Worm (Caenorhabditis elegans) whole organism, young adult: Measurements from ENCODE around the gene C36B7.4.
A peak's percentile ranks its signal among the peaks of the same experiment; 100 is the strongest.

ENCODE experiments used
- C17E4.6 ChIP-seq: fragments of 200-800 bp; sonication (Bioruptor generic); IDR thresholded peaks from 2 replicates; pipeline ENCODE4 v1.3.6; 2022; ENCODE audit warnings: missing genetic modification reagents, missing genetic modification characterization, missing compliant biosample characterization
- F52B5.7 ChIP-seq: sonication (generic microtip); optimal IDR thresholded peaks from 2 replicates; lab custom pipeline; 2016; ENCODE audit warnings: mild to moderate bottlenecking, missing genetic modification characterization, missing compliant biosample characterization
- F57C9.4 ChIP-seq: sonication (generic microtip); optimal IDR thresholded peaks from 2 replicates; lab custom pipeline; 2017; ENCODE audit warnings: mild to moderate bottlenecking, missing genetic modification characterization, missing compliant biosample characterization
- Y79H2A.3 ChIP-seq: fragments of 200-800 bp; sonication (Bioruptor generic); conservative IDR thresholded peaks from 2 replicates; pipeline ENCODE4 v1.3.6; 2022; ENCODE audit warnings: missing genetic modification reagents, missing genetic modification characterization, missing compliant biosample characterization
- Y95B8A.8 ChIP-seq: fragments of 200-800 bp; sonication (Bioruptor generic); IDR thresholded peaks from 2 replicates; pipeline ENCODE4 v1.3.6; 2022; ENCODE audit warnings: missing genetic modification reagents, missing genetic modification characterization, missing compliant biosample characterization
- ZK185.1 ChIP-seq: sonication (generic microtip); optimal IDR thresholded peaks from 2 replicates; lab custom pipeline; 2016; ENCODE audit warnings: mild to moderate bottlenecking, missing genetic modification characterization, missing compliant biosample characterization; ENCODE audit not compliant: poor library complexity, severe bottlenecking
- aptf-2 ChIP-seq: fragments of 200-800 bp; sonication (Bioruptor generic); conservative IDR thresholded peaks from 2 replicates; pipeline ENCODE4 v1.3.6; 2022; ENCODE audit warnings: missing genetic modification reagents, missing genetic modification characterization, missing compliant biosample characterization
- attf-5 ChIP-seq: fragments of 200-800 bp; sonication (Bioruptor generic); optimal IDR thresholded peaks from 2 replicates; lab custom pipeline; 2018; ENCODE audit warnings: mild to moderate bottlenecking, missing genetic modification characterization, missing compliant biosample characterization
- ceh-58 ChIP-seq: fragments of 200-800 bp; sonication (Bioruptor generic); IDR thresholded peaks from 2 replicates; pipeline ENCODE4 v1.3.6; 2022; ENCODE audit warnings: missing genetic modification characterization, missing compliant biosample characterization
- dox-1 ChIP-seq: fragments of 200-800 bp; sonication (Bioruptor generic); IDR thresholded peaks from 2 replicates; pipeline ENCODE4 v1.3.6; 2022; ENCODE audit warnings: missing genetic modification reagents, missing genetic modification characterization, missing compliant biosample characterization
- egrh-3 ChIP-seq: fragments of 200-800 bp; sonication (Bioruptor generic); IDR thresholded peaks from 2 replicates; pipeline ENCODE4 v1.3.6; 2022; ENCODE audit warnings: missing genetic modification reagents, missing genetic modification characterization, missing compliant biosample characterization
- fkh-3 ChIP-seq: sonication (generic microtip); optimal IDR thresholded peaks from 2 replicates; lab custom pipeline; 2016; ENCODE audit warnings: mild to moderate bottlenecking, missing genetic modification characterization, missing compliant biosample characterization
- hlh-26 ChIP-seq: fragments of 200-800 bp; sonication (Bioruptor generic); conservative IDR thresholded peaks from 2 replicates; pipeline ENCODE4 v1.3.6; 2022; ENCODE audit warnings: missing genetic modification reagents, missing genetic modification characterization, missing compliant biosample characterization
- hrde-1 ChIP-seq: sonication (generic microtip); optimal IDR thresholded peaks from 2 replicates; lab custom pipeline; 2016; ENCODE audit warnings: missing genetic modification characterization, mild to moderate bottlenecking, missing compliant biosample characterization, moderate library complexity, missing genotype, missing genetic modification reagents, borderline replicate concordance
- lag-1 ChIP-seq: fragments of 200-800 bp; sonication (Bioruptor generic); IDR thresholded peaks from 2 replicates; pipeline ENCODE4 v1.3.6; 2022; ENCODE audit warnings: missing genetic modification reagents, missing genetic modification characterization, missing compliant biosample characterization
- lin-54 ChIP-seq: fragments of 200-800 bp; sonication (Bioruptor generic); optimal IDR thresholded peaks from 2 replicates; lab custom pipeline; 2018; ENCODE audit warnings: mild to moderate bottlenecking, missing genetic modification characterization, missing compliant biosample characterization
- lsl-1 ChIP-seq: fragments of 200-800 bp; sonication (Bioruptor generic); optimal IDR thresholded peaks from 2 replicates; lab custom pipeline; 2018; ENCODE audit warnings: mild to moderate bottlenecking, missing genetic modification characterization, moderate library complexity, missing compliant biosample characterization
- madf-10 ChIP-seq: sonication (generic microtip); optimal IDR thresholded peaks from 2 replicates; lab custom pipeline; 2016; ENCODE audit warnings: mild to moderate bottlenecking, missing genetic modification characterization, missing compliant biosample characterization
- madf-8 ChIP-seq: fragments of 200-800 bp; sonication (Bioruptor generic); conservative IDR thresholded peaks from 2 replicates; pipeline ENCODE4 v1.3.6; 2022; ENCODE audit warnings: missing genetic modification reagents, missing genetic modification characterization, missing compliant biosample characterization
- mcd-1 ChIP-seq: fragments of 200-800 bp; sonication (Bioruptor generic); IDR thresholded peaks from 2 replicates; pipeline ENCODE4 v1.3.6; 2022; ENCODE audit warnings: missing genetic modification reagents, missing genetic modification characterization, missing compliant biosample characterization
- mes-4 ChIP-seq: sonication (generic microtip); optimal IDR thresholded peaks from 2 replicates; lab custom pipeline; 2016; ENCODE audit warnings: missing genotype, missing genetic modification characterization, missing compliant biosample characterization
- nhr-179 ChIP-seq: sonication (generic microtip); optimal IDR thresholded peaks from 2 replicates; lab custom pipeline; 2016; ENCODE audit warnings: mild to moderate bottlenecking, missing genetic modification characterization, missing compliant biosample characterization
- nhr-80 ChIP-seq: sonication (generic microtip); optimal IDR thresholded peaks from 2 replicates; lab custom pipeline; 2016; ENCODE audit warnings: missing genetic modification characterization, missing compliant biosample characterization
- rec-8 ChIP-seq, 2 experiments: sonication (generic microtip); optimal IDR thresholded peaks; 2 replicates each; lab custom pipeline; 2016; ENCODE audit warnings: mild to moderate bottlenecking in 2 of 2, missing genetic modification characterization in 2 of 2, missing genetic modification reagents in 2 of 2, missing genotype in 2 of 2, missing biosample characterization in 1 of 2, missing compliant biosample characterization in 1 of 2, moderate library complexity in 1 of 2
- rpc-1 ChIP-seq, 2 experiments: fragments of 150-350 bp in 1 of 2; sonication (generic microtip) in 1 of 2; optimal IDR thresholded peaks; 2 replicates each; lab custom pipeline; 2014 to 2018; ENCODE audit warnings: missing biosample characterization in 1 of 2, missing genetic modification characterization in 1 of 2, missing genetic modification reagents in 1 of 2, missing genotype in 1 of 2
- sea-2 ChIP-seq: fragments of 200-800 bp; sonication (Bioruptor generic); IDR thresholded peaks from 2 replicates; pipeline ENCODE4 v1.3.6; 2022; ENCODE audit warnings: missing genetic modification characterization, missing compliant biosample characterization
- snpc-3.4 ChIP-seq: sonication (generic microtip); optimal IDR thresholded peaks from 2 replicates; lab custom pipeline; 2017; ENCODE audit warnings: missing genetic modification characterization, mild to moderate bottlenecking, missing compliant biosample characterization, antibody characterized with exemption, moderate library complexity, missing genotype, missing genetic modification reagents
- somi-1 ChIP-seq: fragments of 200-800 bp; sonication (Bioruptor generic); optimal IDR thresholded peaks from 2 replicates; lab custom pipeline; 2018; ENCODE audit warnings: mild to moderate bottlenecking, missing genetic modification characterization, missing compliant biosample characterization
- tbx-9 ChIP-seq: sonication (generic microtip); optimal IDR thresholded peaks from 2 replicates; lab custom pipeline; 2016; ENCODE audit warnings: borderline replicate concordance, missing genetic modification characterization, inconsistent platforms, missing compliant biosample characterization
- unc-130 ChIP-seq: sonication (generic microtip); optimal IDR thresholded peaks from 2 replicates; lab custom pipeline; 2016; ENCODE audit warnings: missing genetic modification reagents, missing genetic modification characterization, missing compliant biosample characterization
- zfh-2 ChIP-seq: fragments of 200-800 bp; sonication (Bioruptor generic); conservative IDR thresholded peaks from 2 replicates; pipeline ENCODE4 v1.3.6; 2022; ENCODE audit warnings: missing genetic modification reagents, missing genetic modification characterization, missing compliant biosample characterization
- ztf-26 ChIP-seq: sonication (generic microtip); optimal IDR thresholded peaks from 2 replicates; lab custom pipeline; 2017; ENCODE audit warnings: missing genetic modification characterization, missing compliant biosample characterization
- ztf-6 ChIP-seq: fragments of 200-800 bp; sonication (Bioruptor generic); IDR thresholded peaks from 2 replicates; pipeline ENCODE4 v1.3.6; 2022; ENCODE audit warnings: missing genetic modification reagents, missing genetic modification characterization, missing compliant biosample characterization

Gene C36B7.4

ce11 chrX:7125178-7125577, 39.4 kb upstream of the C36B7.4 start:
- TF ChIP-seq nhr-80 (tag; lab: Kevin White, UChicago) (peak; percentile 12), fkh-3 (no peak), unc-130 (GFP tag; lab: Kevin White, UChicago) (no peak), mcd-1 (GFP tag; lab: Robert Waterston, UW) (no peak)

DNA sequence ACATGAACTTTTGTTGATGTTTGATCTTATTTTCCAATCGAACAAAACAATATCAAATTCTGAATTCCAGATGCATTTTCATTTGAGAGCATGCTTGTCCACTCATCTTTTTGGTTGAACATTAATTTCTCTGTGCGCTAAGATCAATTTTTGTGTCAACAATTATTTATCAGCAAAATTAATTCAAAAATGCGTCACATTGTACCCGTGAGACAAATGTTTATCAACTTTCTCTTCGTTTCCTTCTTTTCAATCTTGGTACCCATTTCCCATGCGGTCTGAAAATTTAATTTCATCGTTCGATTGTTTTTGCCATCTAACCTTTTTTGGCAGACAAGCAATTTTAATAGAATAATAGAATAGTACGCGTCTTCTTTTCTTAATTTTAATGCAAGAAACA, 38.2 kb upstream of the C36B7.4 start:
- TF ChIP-seq nhr-80 (tag; lab: Kevin White, UChicago), result peak; percentile 5
- no peak for TF ChIP-seq snpc-3.4 (tag; lab: Kevin White, UChicago)

ce11 chrX:7122655-7123054, 36.8 kb upstream of the C36B7.4 start:
- TF ChIP-seq nhr-179 (tag; lab: Kevin White, UChicago), result no peak

- TF ChIP-seq Y79H2A.3 (GFP tag; lab: Robert Waterston, UW) (no peak), aptf-2 (GFP tag; lab: Robert Waterston, UW) (no peak), madf-8 (GFP tag; lab: Robert Waterston, UW) (no peak), zfh-2 (GFP tag; lab: Robert Waterston, UW) (no peak)
- TF ChIP-seq, all 124 proteins: peak for 0
Measured at ce11 chrX:7116896-7117295, 31.1 kb upstream of the C36B7.4 start, which contains the start of gene hen-1. Gene hen-1, minus strand, starts transcription at chrX:7116996.

- TF ChIP-seq hrde-1 (tag; lab: Kevin White, UChicago), result no peak
- TF ChIP-seq ceh-58 (GFP tag; lab: Robert Waterston, UW), result no peak
- no peak for TF ChIP-seq Y95B8A.8
- TF ChIP-seq lsl-1 (GFP tag; lab: Kevin White, UChicago), result no peak
- no peak for TF ChIP-seq somi-1 (GFP tag; lab: Kevin White, UChicago)
- no peak for TF ChIP-seq mes-4 (tag; lab: Kevin White, UChicago)
- no peak for TF ChIP-seq tbx-9 (tag; lab: Kevin White, UChicago)
- no peak for TF ChIP-seq rpc-1 (optimal IDR thresholded peaks at IDR 0.05; lab: Kevin White, UChicago)
- TF ChIP-seq rpc-1 (tag; optimal IDR thresholded peaks at IDR 0.05; lab: Kevin White, UChicago), result no peak
- no peak for TF ChIP-seq egrh-3 (GFP tag; lab: Robert Waterston, UW)
- no peak for TF ChIP-seq lag-1
- TF ChIP-seq madf-10 (tag; lab: Kevin White, UChicago), result no peak
- no peak for TF ChIP-seq aptf-2 (GFP tag; lab: Robert Waterston, UW)
- no peak for TF ChIP-seq attf-5 (GFP tag; lab: Kevin White, UChicago)
- TF ChIP-seq F57C9.4 (tag; lab: Kevin White, UChicago), result no peak
- TF ChIP-seq F52B5.7 (tag; lab: Kevin White, UChicago), result no peak
Measured at ce11 chrX:7112589-7112988, 26.8 kb upstream of the C36B7.4 start, which contains the start of gene C36B7.1. Gene C36B7.1, plus strand, starts transcription at chrX:7112889.

DNA sequence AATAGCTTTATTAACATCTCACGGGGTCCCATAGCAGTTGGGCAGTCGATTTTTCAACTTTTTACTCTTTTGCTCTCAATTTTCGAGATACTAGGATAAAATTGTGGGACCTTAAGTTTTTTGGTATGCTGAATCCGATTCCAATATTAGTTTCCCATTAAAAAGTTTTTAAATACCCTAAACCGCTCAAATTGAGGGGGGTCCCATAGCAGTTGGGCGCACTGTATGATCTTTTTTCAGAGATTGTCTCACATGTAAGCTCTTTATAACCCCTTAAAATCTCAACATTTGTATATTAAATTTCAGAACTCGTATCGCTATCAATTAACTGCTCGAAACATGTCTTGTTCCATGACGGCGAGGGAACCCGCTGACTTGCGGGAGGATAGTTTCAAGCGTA, 20.3 kb upstream of the C36B7.4 start, which contains the start of gene C36B7.2:
Gene C36B7.2 (plus strand): TSS at position 301 of the 400 bp plus-strand sequence.
- TF ChIP-seq rec-8 (tag; optimal IDR thresholded peaks at IDR 0.05; lab: Kevin White, UChicago) (no peak), hrde-1 (tag; lab: Kevin White, UChicago) (no peak), ZK185.1 (no peak), Y79H2A.3 (GFP tag; lab: Robert Waterston, UW) (no peak), C17E4.6 (GFP tag; lab: Robert Waterston, UW) (no peak), nhr-80 (tag; lab: Kevin White, UChicago) (no peak), hlh-26 (GFP tag; lab: Robert Waterston, UW) (no peak), lsl-1 (GFP tag; lab: Kevin White, UChicago) (no peak), ztf-26 (no peak), sea-2 (GFP tag; lab: Robert Waterston, UW) (no peak), dox-1 (no peak), ztf-6 (GFP tag; lab: Robert Waterston, UW) (no peak), nhr-179 (tag; lab: Kevin White, UChicago) (no peak), tbx-9 (tag; lab: Kevin White, UChicago) (no peak), lin-54 (GFP tag; lab: Kevin White, UChicago) (no peak)
